Fruit fly (Drosophila melanogaster) whole organism, embryonic: ENCODE measurements around the gene CG3513.
A peak's percentile ranks its signal among the peaks of the same experiment; 100 is the strongest.

Experiments
- C15 ChIP-seq: fragments of 200-800 bp; sonication (Bioruptor generic); IDR thresholded peaks from 3 replicates; pipeline ENCODE4 v1.3.6; 2022; ENCODE audit warnings: missing biosample characterization, missing genetic modification characterization
- CG1024 ChIP-seq: fragments of 200-800 bp; sonication (Bioruptor generic); IDR thresholded peaks from 2 replicates; pipeline ENCODE4 v1.3.6; 2022; ENCODE audit warnings: missing biosample characterization, missing genetic modification characterization
- CG10274 ChIP-seq: fragments of 200-800 bp; sonication (Bioruptor generic); optimal IDR thresholded peaks from 3 replicates; lab custom pipeline; 2017; ENCODE audit warnings: missing biosample characterization, mild to moderate bottlenecking, missing genetic modification characterization
- CG11456 ChIP-seq: fragments of 200-800 bp; sonication (Bioruptor generic); IDR thresholded peaks from 3 replicates; pipeline ENCODE4 v1.3.6; 2022; ENCODE audit warnings: missing biosample characterization, missing genetic modification characterization
- CG11723 ChIP-seq: fragments of 200-800 bp; sonication (Bioruptor generic); optimal IDR thresholded peaks from 2 replicates; lab custom pipeline; 2017; ENCODE audit warnings: missing biosample characterization, mild to moderate bottlenecking, missing genetic modification characterization
- CG12659 ChIP-seq: fragments of 200-800 bp; sonication (Bioruptor generic); optimal IDR thresholded peaks from 3 replicates; lab custom pipeline; 2017; ENCODE audit warnings: mild to moderate bottlenecking, missing biosample characterization, missing genetic modification reagents, missing genetic modification characterization
- CG13123 ChIP-seq: fragments of 200-800 bp; sonication (Bioruptor generic); optimal IDR thresholded peaks from 2 replicates; lab custom pipeline; 2016; ENCODE audit warnings: missing biosample characterization, missing genetic modification characterization
- CG16813 ChIP-seq: fragments of 200-800 bp; sonication (Bioruptor generic); IDR thresholded peaks from 3 replicates; pipeline ENCODE4 v1.3.6; 2022; ENCODE audit warnings: missing biosample characterization, missing genetic modification characterization; ENCODE audit not compliant: partially characterized antibody
- CG17359 ChIP-seq: fragments of 200-800 bp; sonication (Bioruptor generic); optimal IDR thresholded peaks from 3 replicates; lab custom pipeline; 2018; ENCODE audit warnings: missing biosample characterization, mild to moderate bottlenecking, missing genetic modification characterization, moderate library complexity
- CG18476 ChIP-seq: fragments of 200-800 bp; sonication (Bioruptor generic); optimal IDR thresholded peaks from 2 replicates; lab custom pipeline; 2016; ENCODE audit warnings: missing biosample characterization, mild to moderate bottlenecking, missing genetic modification characterization
- CG2875 ChIP-seq: fragments of 200-800 bp; sonication (Bioruptor generic); optimal IDR thresholded peaks from 2 replicates; lab custom pipeline; 2017; ENCODE audit warnings: missing biosample characterization, mild to moderate bottlenecking, missing genetic modification characterization, missing genetic modification reagents
- CG31365 ChIP-seq: fragments of 200-800 bp; sonication (Bioruptor generic); optimal IDR thresholded peaks from 2 replicates; lab custom pipeline; 2018; ENCODE audit warnings: missing biosample characterization, mild to moderate bottlenecking, missing genetic modification characterization
- CG34422 ChIP-seq: fragments of 200-800 bp; sonication (Bioruptor generic); IDR thresholded peaks from 3 replicates; pipeline ENCODE4 v1.3.6; 2022; ENCODE audit warnings: missing biosample characterization, missing genetic modification characterization
- CG4707 ChIP-seq: fragments of 200-800 bp; sonication (Bioruptor generic); optimal IDR thresholded peaks from 2 replicates; lab custom pipeline; 2018; ENCODE audit warnings: missing biosample characterization, mild to moderate bottlenecking, missing genetic modification characterization, moderate library complexity
- CG5180 ChIP-seq: fragments of 200-800 bp; sonication (Bioruptor generic); optimal IDR thresholded peaks from 3 replicates; lab custom pipeline; 2017; ENCODE audit warnings: missing biosample characterization, missing genetic modification characterization, mild to moderate bottlenecking, moderate library complexity, missing genetic modification reagents
- CG7556 ChIP-seq: fragments of 200-800 bp; sonication (Bioruptor generic); optimal IDR thresholded peaks from 2 replicates; lab custom pipeline; 2017; ENCODE audit warnings: missing biosample characterization, mild to moderate bottlenecking, missing genetic modification characterization
- CG8765 ChIP-seq: fragments of 200-800 bp; sonication (Bioruptor generic); IDR thresholded peaks from 2 replicates; pipeline ENCODE4 v1.3.6; 2022; ENCODE audit warnings: missing biosample characterization, missing genetic modification characterization
- Chrac-16 ChIP-seq: fragments of 200-800 bp; sonication (Bioruptor generic); optimal IDR thresholded peaks from 3 replicates; lab custom pipeline; 2016; ENCODE audit warnings: missing biosample characterization, missing genetic modification characterization
- Dref ChIP-seq: fragments of 200-800 bp; sonication (Bioruptor generic); IDR thresholded peaks from 2 replicates; pipeline ENCODE4 v1.3.6; 2022; ENCODE audit warnings: missing biosample characterization, missing genetic modification characterization
- E2f2 ChIP-seq: fragments of 200-800 bp; sonication (Bioruptor generic); IDR thresholded peaks from 2 replicates; pipeline ENCODE4 v1.3.6; 2022; ENCODE audit warnings: missing biosample characterization, missing genetic modification characterization
- Hr51 ChIP-seq, 2 experiments: fragments of 200-800 bp; sonication (Bioruptor generic); optimal IDR thresholded peaks; 2 replicates in 1 of 2; 3 replicates in 1 of 2; lab custom pipeline; 2016 to 2018; ENCODE audit warnings: missing biosample characterization in 2 of 2, missing genetic modification characterization in 2 of 2, mild to moderate bottlenecking in 1 of 2, moderate library complexity in 1 of 2
- NC2β ChIP-seq: fragments of 200-800 bp; sonication (Bioruptor generic); optimal IDR thresholded peaks from 2 replicates; lab custom pipeline; 2016; ENCODE audit warnings: missing biosample characterization, missing genetic modification characterization
- Pdp1 ChIP-seq, 2 experiments: fragments of 200-800 bp; sonication (Bioruptor generic); optimal IDR thresholded peaks; 3 replicates each; lab custom pipeline; 2016; ENCODE audit warnings: missing biosample characterization in 2 of 2, missing genetic modification characterization in 2 of 2, mild to moderate bottlenecking in 1 of 2, moderate library complexity in 1 of 2
- Ptx1 ChIP-seq: fragments of 200-800 bp; sonication (Bioruptor generic); IDR thresholded peaks from 2 replicates; pipeline ENCODE4 v1.3.6; 2022; ENCODE audit warnings: missing biosample characterization, missing genetic modification characterization
- Taf1 ChIP-seq: fragments of 200-800 bp; sonication (Bioruptor generic); IDR thresholded peaks from 2 replicates; pipeline ENCODE4 v1.3.6; 2022; ENCODE audit warnings: missing biosample characterization, missing genetic modification characterization
- Trl ChIP-seq, 3 experiments: fragments of >200 bp in 2 of 3; fragments of 200-800 bp in 1 of 3; sonication (Bioruptor generic) in 1 of 3; optimal IDR thresholded peaks; 2 replicates in 1 of 3; 3 replicates in 2 of 3; lab custom pipeline; 2016 to 2017; ENCODE audit warnings: missing biosample characterization in 1 of 3, missing genetic modification characterization in 1 of 3
- abd-A ChIP-seq: fragments of 200-800 bp; sonication (Bioruptor generic); optimal IDR thresholded peaks from 3 replicates; lab custom pipeline; 2019; ENCODE audit warnings: missing biosample characterization, mild to moderate bottlenecking, missing genetic modification characterization, moderate library complexity
- ac ChIP-seq: fragments of 200-800 bp; sonication (Bioruptor generic); optimal IDR thresholded peaks from 3 replicates; lab custom pipeline; 2017; ENCODE audit warnings: missing biosample characterization, mild to moderate bottlenecking, missing genetic modification characterization
- al ChIP-seq: fragments of 200-800 bp; sonication (Bioruptor generic); IDR thresholded peaks from 2 replicates; pipeline ENCODE4 v1.3.6; 2022; ENCODE audit warnings: missing biosample characterization, missing genetic modification characterization
- az2 ChIP-seq: fragments of 200-800 bp; sonication (Bioruptor generic); optimal IDR thresholded peaks from 3 replicates; lab custom pipeline; 2016; ENCODE audit warnings: missing biosample characterization, missing genetic modification characterization
- bab2 ChIP-seq: fragments of 200-800 bp; sonication (Bioruptor generic); optimal IDR thresholded peaks from 2 replicates; lab custom pipeline; 2016; ENCODE audit warnings: missing biosample characterization, missing genetic modification characterization
- dati ChIP-seq: fragments of 200-800 bp; sonication (Bioruptor generic); IDR thresholded peaks from 2 replicates; pipeline ENCODE4 v1.3.6; 2022; ENCODE audit warnings: missing biosample characterization, missing genetic modification characterization
- en ChIP-seq: fragments of 200-800 bp; sonication (Bioruptor generic); optimal IDR thresholded peaks from 2 replicates; lab custom pipeline; 2016; ENCODE audit warnings: missing biosample characterization, missing genetic modification characterization
- eyg ChIP-seq: fragments of 200-800 bp; sonication (Bioruptor generic); optimal IDR thresholded peaks from 3 replicates; lab custom pipeline; 2016; ENCODE audit warnings: missing biosample characterization, missing genetic modification characterization
- gcm ChIP-seq: fragments of 200-800 bp; sonication (Bioruptor generic); optimal IDR thresholded peaks from 2 replicates; lab custom pipeline; 2019; ENCODE audit warnings: missing biosample characterization, mild to moderate bottlenecking, missing genetic modification characterization, moderate library complexity
- gem ChIP-seq: fragments of 200-800 bp; sonication (Bioruptor generic); optimal IDR thresholded peaks from 2 replicates; lab custom pipeline; 2019; ENCODE audit warnings: missing biosample characterization, mild to moderate bottlenecking, missing genetic modification characterization, moderate library complexity
- gfzf ChIP-seq: fragments of 200-800 bp; sonication (Bioruptor generic); optimal IDR thresholded peaks from 2 replicates; lab custom pipeline; 2016; ENCODE audit warnings: missing biosample characterization, mild to moderate bottlenecking, missing genetic modification characterization, moderate library complexity
- gsb-n ChIP-seq: fragments of 200-800 bp; sonication (Bioruptor generic); optimal IDR thresholded peaks from 3 replicates; lab custom pipeline; 2018; ENCODE audit warnings: missing biosample characterization, mild to moderate bottlenecking, missing genetic modification characterization
- lab ChIP-seq: fragments of 200-800 bp; sonication (Bioruptor generic); optimal IDR thresholded peaks from 3 replicates; lab custom pipeline; 2017; ENCODE audit warnings: missing biosample characterization, missing genetic modification characterization, mild to moderate bottlenecking, moderate library complexity, missing genetic modification reagents
- lov ChIP-seq, 2 experiments: fragments of 200-800 bp in 1 of 2; fragments of >200 bp in 1 of 2; sonication (Bioruptor generic) in 1 of 2; IDR thresholded peaks in 1 of 2; optimal IDR thresholded peaks in 1 of 2; 2 replicates in 1 of 2; 3 replicates in 1 of 2; pipeline versions ENCODE4 v1.3.6 to Lab custom; 2017 to 2022; ENCODE audit warnings: missing biosample characterization in 1 of 2, missing genetic modification characterization in 1 of 2
- mam ChIP-seq: fragments of 200-800 bp; sonication (Bioruptor generic); optimal IDR thresholded peaks from 3 replicates; lab custom pipeline; 2016; ENCODE audit warnings: missing biosample characterization, missing genetic modification characterization
- pb ChIP-seq: fragments of 200-800 bp; sonication (Bioruptor generic); optimal IDR thresholded peaks from 3 replicates; lab custom pipeline; 2016; ENCODE audit warnings: missing biosample characterization, missing genetic modification characterization
- pita ChIP-seq: fragments of 200-800 bp; sonication (Bioruptor generic); optimal IDR thresholded peaks from 2 replicates; lab custom pipeline; 2017; ENCODE audit warnings: missing biosample characterization, mild to moderate bottlenecking, missing genetic modification characterization
- ranshi ChIP-seq: fragments of 200-800 bp; sonication (Bioruptor generic); IDR thresholded peaks from 2 replicates; pipeline ENCODE4 v1.3.6; 2022; ENCODE audit warnings: missing biosample characterization, missing genetic modification characterization
- row ChIP-seq: fragments of 200-800 bp; sonication (Bioruptor generic); IDR thresholded peaks from 3 replicates; pipeline ENCODE4 v1.3.6; 2022; ENCODE audit warnings: missing biosample characterization, missing genetic modification characterization
- sim ChIP-seq: fragments of 200-800 bp; sonication (Bioruptor generic); IDR thresholded peaks from 2 replicates; pipeline ENCODE4 v1.3.6; 2022; ENCODE audit warnings: missing biosample characterization, missing genetic modification characterization
- sisA ChIP-seq: fragments of 200-800 bp; sonication (Bioruptor generic); IDR thresholded peaks from 2 replicates; pipeline ENCODE4 v1.3.6; 2022; ENCODE audit warnings: missing biosample characterization, missing genetic modification characterization
- tin ChIP-seq: fragments of 200-800 bp; sonication (Bioruptor generic); optimal IDR thresholded peaks from 3 replicates; lab custom pipeline; 2016; ENCODE audit warnings: missing biosample characterization, missing genetic modification characterization
- wor ChIP-seq: fragments of 200-800 bp; sonication (Bioruptor generic); IDR thresholded peaks from 2 replicates; pipeline ENCODE4 v1.3.6; 2022; ENCODE audit warnings: missing biosample characterization, missing genetic modification characterization
- yki ChIP-seq: fragments of >200 bp; optimal IDR thresholded peaks from 3 replicates; lab custom pipeline; 2018

Gene CG3513

dm6 chr2L:3647521-3648172 lies 45.3 kb downstream of the CG3513 start (continued):
- TF ChIP-seq CG16813 (GFP tag; lab: Robert Waterston, UW) (no peak), yki (lab: Kevin White, UChicago) (no peak), Ptx1 (0 out of 2 replicates have a peak, but pooled peaks have one; percentile 30), al (no peak), C15 (GFP tag; lab: Robert Waterston, UW) (no peak), dati (GFP tag; lab: Robert Waterston, UW) (no peak), CG11456 (GFP tag; lab: Robert Waterston, UW) (no peak), gcm (GFP tag; lab: Kevin White, UChicago) (peak; percentile 2), Taf1 (no peak), pb (no peak), CG34422 (no peak), NC2β (GFP tag; lab: Kevin White, UChicago) (no peak), Trl (optimal IDR thresholded peaks at IDR 0.05; lab: Kevin White, UChicago) (no peak), Trl (GFP tag; optimal IDR thresholded peaks at IDR 0.05; lab: Kevin White, UChicago) (no peak), tin (no peak), E2f2 (peak; percentile 15; the same call in 1 of the 2 replicates), ranshi (GFP tag; lab: Robert Waterston, UW) (no peak), gsb-n (tag; lab: Kevin White, UChicago) (peak; percentile 47), sisA (GFP tag; lab: Robert Waterston, UW) (no peak), abd-A (tag; lab: Kevin White, UChicago) (no peak), eyg (GFP tag; lab: Kevin White, UChicago) (no peak), wor (GFP tag; lab: Robert Waterston, UW) (no peak), ac (GFP tag; lab: Kevin White, UChicago) (no peak), gem (tag; lab: Kevin White, UChicago) (peak; percentile 24), pita (GFP tag; lab: Kevin White, UChicago) (no peak), CG12659 (no peak), sim (GFP tag; lab: Robert Waterston, UW) (no peak), CG11723 (peak; percentile 9), CG4707 (GFP tag; lab: Kevin White, UChicago) (peak; percentile 26), Pdp1 (GFP tag; optimal IDR thresholded peaks at IDR 0.05; lab: Kevin White, UChicago) (no peak), CG18476 (GFP tag; lab: Kevin White, UChicago) (no peak), Dref (no peak), CG2875 (GFP tag; lab: Kevin White, UChicago) (peak; percentile 20), CG10274 (no peak), Chrac-16 (GFP tag; lab: Kevin White, UChicago) (no peak), row (GFP tag; lab: Robert Waterston, UW) (no peak), az2 (GFP tag; lab: Kevin White, UChicago) (no peak), CG1024 (no peak), CG17359 (tag; lab: Kevin White, UChicago) (peak; percentile 22), lov (optimal IDR thresholded peaks at IDR 0.05; lab: Kevin White, UChicago) (no peak), lov (GFP tag; IDR thresholded peaks at IDR 0.05; lab: Robert Waterston, UW) (no peak), Hr51 (GFP tag; optimal IDR thresholded peaks at IDR 0.05; lab: Kevin White, UChicago) (peak in 1 of 2 experiments; percentile 26), bab2 (GFP tag; lab: Kevin White, UChicago) (no peak), CG13123 (GFP tag; lab: Kevin White, UChicago) (no peak), mam (GFP tag; lab: Kevin White, UChicago) (no peak), gfzf (GFP tag; lab: Kevin White, UChicago) (no peak), CG7556 (GFP tag; lab: Kevin White, UChicago) (no peak), lab (peak; percentile 48), en (no peak), CG8765 (no peak), CG5180 (GFP tag; lab: Kevin White, UChicago) (no peak), CG31365 (tag; lab: Kevin White, UChicago) (no peak)
